Fruit fly (Drosophila melanogaster) whole organism: ENCODE results near the gene dpr8.

Experiments
- CG8478 ChIP-seq: fragments of >200 bp; optimal IDR thresholded peaks from 2 replicates; lab custom pipeline; 2018; ENCODE audit warnings: inconsistent platforms
- Dll ChIP-seq: fragments of >200 bp; optimal IDR thresholded peaks from 2 replicates; lab custom pipeline; 2017
- pan ChIP-seq: fragments of >200 bp; optimal IDR thresholded peaks from 2 replicates; lab custom pipeline; 2017
- psq ChIP-seq: fragments of >200 bp; optimal IDR thresholded peaks from 2 replicates; lab custom pipeline; 2017
- usp ChIP-seq: fragments of >200 bp; optimal IDR thresholded peaks from 2 replicates; lab custom pipeline; 2017; ENCODE audit warnings: missing biosample characterization, missing genetic modification characterization, mixed read lengths

dm6 chrX:14480020-14480419 is 158.0 kb downstream of the dpr8 start, which contains the start of gene CG9411:
- TF ChIP-seq usp (GFP tag; lab: Kevin White, UChicago) (no peak), CG8478 (lab: Kevin White, UChicago) (no peak), psq (lab: Kevin White, UChicago) (no peak), pan (no peak), Dll (lab: Kevin White, UChicago) (no peak)
